Worm (Caenorhabditis elegans) whole organism, L1 larva: Measurements from ENCODE around the gene srlf-4.

Experiments used
- C04F5.9 ChIP-seq: sonication (generic microtip); optimal IDR thresholded peaks from 2 replicates; lab custom pipeline; 2016; ENCODE audit warnings: missing genetic modification characterization, missing compliant biosample characterization
- C16A3.4 ChIP-seq: fragments of 150-350 bp; optimal IDR thresholded peaks from 2 replicates; lab custom pipeline; 2014; ENCODE audit warnings: missing biosample characterization, missing genetic modification characterization
- C34B4.2 ChIP-seq: sonication (generic microtip); optimal IDR thresholded peaks from 2 replicates; lab custom pipeline; 2017; ENCODE audit warnings: mild to moderate bottlenecking, missing genetic modification characterization, missing compliant biosample characterization
- Y116A8C.19 ChIP-seq: sonication (generic microtip); optimal IDR thresholded peaks from 2 replicates; lab custom pipeline; 2016; ENCODE audit warnings: missing compliant biosample characterization, missing genetic modification characterization, borderline replicate concordance
- aha-1 ChIP-seq: fragments of 150-350 bp; optimal IDR thresholded peaks from 2 replicates; lab custom pipeline; 2014; ENCODE audit warnings: missing biosample characterization, missing genetic modification characterization
- ama-1 ChIP-seq: fragments of 150-350 bp; optimal IDR thresholded peaks from 2 replicates; lab custom pipeline; 2014
- blmp-1 ChIP-seq: fragments of 150-350 bp; optimal IDR thresholded peaks from 2 replicates; lab custom pipeline; 2014; ENCODE audit warnings: missing biosample characterization, missing genetic modification characterization
- ceh-8 ChIP-seq: fragments of 200-800 bp; sonication (Bioruptor generic); optimal IDR thresholded peaks from 2 replicates; lab custom pipeline; 2018; ENCODE audit warnings: mild to moderate bottlenecking, missing genetic modification characterization, moderate library complexity, missing compliant biosample characterization
- ceh-88 ChIP-seq: fragments of 200-800 bp; sonication (Bioruptor generic); IDR thresholded peaks from 2 replicates; pipeline ENCODE4 v1.3.6; 2022; ENCODE audit warnings: missing genetic modification characterization, missing compliant biosample characterization
- dpl-1 ChIP-seq, 3 experiments: fragments of 150-350 bp in 2 of 3; sonication (generic microtip) in 1 of 3; optimal IDR thresholded peaks; 2 replicates each; lab custom pipeline; 2014 to 2017; ENCODE audit warnings: missing biosample characterization in 3 of 3, missing genetic modification characterization in 3 of 3, missing genetic modification reagents in 3 of 3
- dsc-1 ChIP-seq: sonication (generic microtip); optimal IDR thresholded peaks from 2 replicates; lab custom pipeline; 2016; ENCODE audit warnings: mild to moderate bottlenecking, missing genetic modification characterization, missing compliant biosample characterization
- efl-1 ChIP-seq, 4 experiments: fragments of 150-350 bp; optimal IDR thresholded peaks in 3 of 4; peaks in 1 of 4; 1 replicate in 1 of 4; 2 replicates in 3 of 4; lab custom pipeline; 2014; ENCODE audit warnings: missing biosample characterization in 2 of 4, missing genetic modification characterization in 2 of 4, missing genetic modification reagents in 2 of 4
- elt-2 ChIP-seq: sonication (generic microtip); optimal IDR thresholded peaks from 2 replicates; lab custom pipeline; 2016; ENCODE audit warnings: missing genetic modification characterization, mild to moderate bottlenecking, inconsistent platforms, missing compliant biosample characterization, missing genetic modification reagents
- fkh-4 ChIP-seq: sonication (generic microtip); optimal IDR thresholded peaks from 2 replicates; lab custom pipeline; 2016; ENCODE audit warnings: missing compliant biosample characterization, missing genetic modification characterization, borderline replicate concordance
- fos-1 ChIP-seq: fragments of 150-350 bp; optimal IDR thresholded peaks from 2 replicates; lab custom pipeline; 2014; ENCODE audit warnings: missing biosample characterization, missing genetic modification characterization
- hlh-4 ChIP-seq: sonication (generic microtip); optimal IDR thresholded peaks from 2 replicates; lab custom pipeline; 2016; ENCODE audit warnings: mild to moderate bottlenecking, missing genetic modification characterization, missing compliant biosample characterization
- hpl-2 ChIP-seq: fragments of 150-350 bp; optimal IDR thresholded peaks from 2 replicates; lab custom pipeline; 2014; ENCODE audit warnings: missing biosample characterization, missing genetic modification reagents, missing genetic modification characterization
- lin-15B ChIP-seq: fragments of 150-350 bp; sonication (generic microtip); optimal IDR thresholded peaks from 3 replicates; lab custom pipeline; 2014; ENCODE audit warnings: missing biosample characterization, missing genetic modification characterization
- lin-35 ChIP-seq, 2 experiments: fragments of 150-350 bp; optimal IDR thresholded peaks; 2 replicates each; lab custom pipeline; 2014; ENCODE audit warnings: missing biosample characterization in 2 of 2, missing genetic modification characterization in 2 of 2, missing genetic modification reagents in 2 of 2
- lir-3 ChIP-seq: sonication (generic microtip); optimal IDR thresholded peaks from 2 replicates; lab custom pipeline; 2016; ENCODE audit warnings: mild to moderate bottlenecking, missing genetic modification characterization, moderate library complexity, missing compliant biosample characterization; ENCODE audit not compliant: poor library complexity
- mdl-1 ChIP-seq, 2 experiments: fragments of 150-350 bp; optimal IDR thresholded peaks; 2 replicates each; lab custom pipeline; 2014 to 2017; ENCODE audit warnings: missing biosample characterization in 2 of 2, missing genetic modification characterization in 2 of 2, inconsistent platforms in 1 of 2
- mef-2 ChIP-seq: fragments of 150-350 bp; optimal IDR thresholded peaks from 2 replicates; lab custom pipeline; 2014; ENCODE audit warnings: missing biosample characterization, missing genetic modification characterization
- nhr-19 ChIP-seq: fragments of 200-800 bp; sonication (Bioruptor generic); conservative IDR thresholded peaks from 2 replicates; pipeline ENCODE4 v1.3.6; 2022; ENCODE audit warnings: missing genetic modification characterization, missing compliant biosample characterization
- nhr-20 ChIP-seq: sonication (generic microtip); optimal IDR thresholded peaks from 2 replicates; lab custom pipeline; 2016; ENCODE audit warnings: mild to moderate bottlenecking, missing genetic modification characterization, missing compliant biosample characterization
- nhr-71 ChIP-seq: sonication (generic microtip); optimal IDR thresholded peaks from 2 replicates; lab custom pipeline; 2016; ENCODE audit warnings: mild to moderate bottlenecking, missing genetic modification characterization, moderate library complexity, missing compliant biosample characterization
- nhr-76 ChIP-seq: sonication (generic microtip); optimal IDR thresholded peaks from 2 replicates; lab custom pipeline; 2017; ENCODE audit warnings: missing biosample characterization, missing genetic modification characterization
- nhr-85 ChIP-seq: sonication (generic microtip); peaks from one replicate; lab custom pipeline; 2016; ENCODE audit warnings: missing genetic modification characterization, inconsistent platforms, missing compliant biosample characterization
- nhr-90 ChIP-seq: sonication (generic microtip); optimal IDR thresholded peaks from 2 replicates; lab custom pipeline; 2016; ENCODE audit warnings: mild to moderate bottlenecking, missing genetic modification characterization, missing compliant biosample characterization; ENCODE audit not compliant: poor library complexity
- pax-3 ChIP-seq: fragments of 200-800 bp; sonication (Bioruptor generic); optimal IDR thresholded peaks from 2 replicates; lab custom pipeline; 2018; ENCODE audit warnings: mild to moderate bottlenecking, missing genetic modification characterization, moderate library complexity, missing compliant biosample characterization
- skn-1 ChIP-seq: fragments of 150-350 bp; optimal IDR thresholded peaks from 2 replicates; lab custom pipeline; 2014; ENCODE audit warnings: missing biosample characterization, missing genetic modification characterization
- snpc-4 ChIP-seq: fragments of 150-350 bp; optimal IDR thresholded peaks from 2 replicates; lab custom pipeline; 2014; ENCODE audit warnings: missing biosample characterization, missing genetic modification characterization
- sox-4 ChIP-seq: sonication (generic microtip); optimal IDR thresholded peaks from 2 replicates; lab custom pipeline; 2016; ENCODE audit warnings: missing genetic modification characterization, missing compliant biosample characterization
- sptf-1 ChIP-seq: fragments of 150-350 bp; optimal IDR thresholded peaks from 2 replicates; lab custom pipeline; 2014; ENCODE audit warnings: missing biosample characterization, missing genetic modification characterization
- tbx-2 ChIP-seq: sonication (generic microtip); optimal IDR thresholded peaks from 2 replicates; lab custom pipeline; 2016; ENCODE audit warnings: missing genetic modification characterization, missing compliant biosample characterization
- unc-62 ChIP-seq: fragments of 150-350 bp; optimal IDR thresholded peaks from 2 replicates; lab custom pipeline; 2014; ENCODE audit warnings: missing biosample characterization, missing genetic modification reagents, missing genetic modification characterization
- zag-1 ChIP-seq: fragments of 150-350 bp; optimal IDR thresholded peaks from 2 replicates; lab custom pipeline; 2014; ENCODE audit warnings: missing biosample characterization, missing genetic modification characterization
- ztf-11 ChIP-seq, 2 experiments: sonication (generic microtip); optimal IDR thresholded peaks; 2 replicates each; lab custom pipeline; 2016 to 2017; ENCODE audit warnings: missing genetic modification characterization in 2 of 2, missing biosample characterization in 1 of 2, missing compliant biosample characterization in 1 of 2
- ztf-4 ChIP-seq: fragments of 150-350 bp; optimal IDR thresholded peaks from 2 replicates; lab custom pipeline; 2014; ENCODE audit warnings: missing biosample characterization, missing genetic modification characterization

srlf-4 gene

DNA sequence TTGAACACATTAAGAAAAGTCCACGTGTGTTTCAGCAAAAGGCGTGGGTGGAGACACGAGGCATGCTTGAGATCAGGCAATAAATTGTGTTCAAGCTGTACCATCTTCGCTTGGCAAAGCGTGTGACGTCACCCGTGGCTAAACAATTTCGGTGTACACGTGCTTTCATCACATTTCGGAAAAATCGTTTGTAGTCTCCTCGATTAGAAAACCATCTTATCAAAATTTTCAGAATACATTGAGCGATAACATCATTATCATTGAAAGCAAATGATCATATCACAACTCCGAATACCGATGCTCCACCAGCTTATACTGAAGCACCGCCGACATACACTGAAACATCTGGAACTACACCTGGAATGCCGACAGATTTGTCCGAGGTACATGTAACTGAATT is 22.6 kb downstream of the srlf-4 start:
- no peak for TF ChIP-seq ztf-4 (tag; lab: Kevin White, UChicago)
- peak in 1 of 2 experiments; percentile 15 for TF ChIP-seq lin-35 (GFP tag; optimal IDR thresholded peaks at IDR 0.05; lab: Kevin White, UChicago)
- no peak for TF ChIP-seq nhr-85 (tag; lab: Kevin White, UChicago)
- peak; percentile 83 for TF ChIP-seq elt-2
- TF ChIP-seq tbx-2 (tag; lab: Kevin White, UChicago): no peak
- no peak for TF ChIP-seq mdl-1 (tag; optimal IDR thresholded peaks at IDR 0.05; lab: Kevin White, UChicago)
- TF ChIP-seq nhr-19 (GFP tag; lab: Robert Waterston, UW): no peak
- no peak for TF ChIP-seq snpc-4 (tag; lab: Kevin White, UChicago)

ce11 chrIV:12900267-12900666 is 24.0 kb downstream of the srlf-4 start, which contains the start of gene K08D8.10:
TSS of gene K08D8.10 (plus strand) at chrIV:12900567.
- no peak for TF ChIP-seq mef-2 (tag; lab: Kevin White, UChicago)
- no peak for TF ChIP-seq sptf-1
- no peak for TF ChIP-seq pax-3 (tag; lab: Kevin White, UChicago)
- TF ChIP-seq nhr-20 (tag; lab: Kevin White, UChicago): no peak
- no peak for TF ChIP-seq unc-62 (GFP tag; lab: Kevin White, UChicago)
- TF ChIP-seq fkh-4 (tag; lab: Kevin White, UChicago): no peak
- TF ChIP-seq zag-1 (tag; lab: Kevin White, UChicago): no peak
- TF ChIP-seq nhr-90: no peak
- no peak for TF ChIP-seq C04F5.9 (tag; lab: Kevin White, UChicago)
- TF ChIP-seq, all 84 proteins: peak for 0

ce11 chrIV:12899392-12899791 is 24.8 kb downstream of the srlf-4 start, which contains the start of gene K08D8.9:
TSS of gene K08D8.9 (plus strand) at chrIV:12899692.
- TF ChIP-seq sox-4 (tag; lab: Kevin White, UChicago): no peak
- TF ChIP-seq nhr-85 (tag; lab: Kevin White, UChicago): no peak
- no peak for TF ChIP-seq aha-1 (tag; lab: Kevin White, UChicago)
- no peak for TF ChIP-seq hpl-2 (GFP tag; lab: Kevin White, UChicago)
- TF ChIP-seq nhr-71 (tag; lab: Kevin White, UChicago): no peak
- TF ChIP-seq fos-1 (tag; lab: Kevin White, UChicago): no peak
- TF ChIP-seq fkh-4 (tag; lab: Kevin White, UChicago): no peak

DNA sequence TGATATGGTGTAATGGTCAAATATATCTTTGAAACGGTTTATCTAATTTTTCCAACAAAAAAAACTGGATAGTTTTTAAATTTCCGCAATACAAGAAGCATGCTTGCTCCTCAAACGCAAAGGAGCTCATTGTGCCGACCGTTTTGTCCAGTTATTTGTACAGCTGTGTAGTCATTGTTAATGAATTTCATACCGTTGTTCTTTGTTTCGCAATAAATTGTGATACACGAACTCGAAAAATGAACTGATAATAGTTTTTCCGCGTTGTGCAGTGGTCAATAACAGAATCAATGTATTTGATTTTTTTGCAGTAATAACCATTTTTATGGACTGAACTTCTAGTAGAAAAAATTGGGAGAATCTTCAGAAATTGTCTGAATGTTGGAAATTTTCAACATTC is 25.4 kb downstream of the srlf-4 start:
- TF ChIP-seq blmp-1 (tag; lab: Kevin White, UChicago) (no peak), ceh-88 (GFP tag; lab: Robert Waterston, UW) (no peak), ama-1 (lab: Kevin White, UChicago) (no peak), C34B4.2 (no peak), efl-1 (optimal IDR thresholded peaks at IDR 0.05; lab: Kevin White, UChicago) (no peak), efl-1 (GFP tag; optimal IDR thresholded peaks at IDR 0.05 in 1 of 2; lab: Kevin White, UChicago) (peak in 1 of 2 experiments; percentile 81), elt-2 (peak; percentile 4), Y116A8C.19 (tag; lab: Kevin White, UChicago) (no peak), C16A3.4 (tag; lab: Kevin White, UChicago) (no peak), lin-15B (tag; lab: Kevin White, UChicago) (no peak), skn-1 (tag; lab: Kevin White, UChicago) (no peak), nhr-76 (tag; lab: Kevin White, UChicago) (no peak), hlh-4 (no peak)

DNA sequence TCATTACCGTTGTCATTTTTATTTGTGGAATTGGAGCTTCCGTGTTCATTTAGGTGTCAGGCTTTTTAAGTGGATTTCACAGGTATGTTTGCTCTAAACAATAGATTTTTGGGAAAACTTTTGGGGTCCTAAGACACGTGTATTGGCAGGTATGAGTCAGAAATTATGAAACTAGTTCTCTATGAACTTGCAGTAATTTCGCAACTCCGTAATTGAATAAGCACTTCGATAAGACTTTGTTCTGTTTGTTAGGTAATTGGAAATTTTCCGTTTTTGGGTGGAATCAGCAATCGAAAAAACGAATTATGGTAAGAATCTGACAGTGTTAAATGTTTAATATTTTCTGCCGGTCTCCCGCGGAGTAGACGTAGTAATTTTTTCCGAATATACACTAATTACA is 27.1 kb downstream of the srlf-4 start:
- TF ChIP-seq ztf-11 (tag; optimal IDR thresholded peaks at IDR 0.05; lab: Kevin White, UChicago) (no peak), elt-2 (no peak), C16A3.4 (tag; lab: Kevin White, UChicago) (no peak), lir-3 (no peak), dsc-1 (tag; lab: Kevin White, UChicago) (no peak), nhr-90 (no peak), dpl-1 (GFP tag; optimal IDR thresholded peaks at IDR 0.05; lab: Kevin White, UChicago) (no peak), ceh-8 (GFP tag; lab: Kevin White, UChicago) (no peak)
- TF ChIP-seq, all 84 proteins: peak for 0
